Fruit fly (Drosophila melanogaster) whole organism, prepupa: ENCODE results near the gene CG45100.

ENCODE experiments used
- Blimp-1 ChIP-seq: fragments of 200-800 bp; sonication (Bioruptor generic); optimal IDR thresholded peaks from 3 replicates; lab custom pipeline; 2017; ENCODE audit warnings: missing biosample characterization, missing genetic modification characterization, mild to moderate bottlenecking, moderate library complexity, missing genetic modification reagents
- CG10631 ChIP-seq: fragments of 200-800 bp; sonication (Bioruptor generic); optimal IDR thresholded peaks from 2 replicates; lab custom pipeline; 2016; ENCODE audit warnings: missing biosample characterization, missing genetic modification characterization
- CG10669 ChIP-seq: fragments of 200-800 bp; sonication (Bioruptor generic); optimal IDR thresholded peaks from 3 replicates; lab custom pipeline; 2018; ENCODE audit warnings: missing biosample characterization, mild to moderate bottlenecking, missing genetic modification characterization, moderate library complexity
- CG11294 ChIP-seq: fragments of 200-800 bp; sonication (Bioruptor generic); IDR thresholded peaks from 2 replicates; pipeline ENCODE4 v1.3.6; 2022; ENCODE audit warnings: missing biosample characterization, missing genetic modification characterization
- CG11762 ChIP-seq: fragments of 200-800 bp; sonication (Bioruptor generic); optimal IDR thresholded peaks from 3 replicates; lab custom pipeline; 2016; ENCODE audit warnings: missing biosample characterization, missing genetic modification characterization; ENCODE audit not compliant: insufficient read depth
- CG15336 ChIP-seq: fragments of 200-800 bp; sonication (Bioruptor generic); IDR thresholded peaks from 2 replicates; pipeline ENCODE4 v1.3.6; 2022; ENCODE audit warnings: missing biosample characterization, missing genetic modification characterization
- CG1621 ChIP-seq: fragments of 200-800 bp; sonication (Bioruptor generic); optimal IDR thresholded peaks from 3 replicates; lab custom pipeline; 2018; ENCODE audit warnings: missing biosample characterization, mild to moderate bottlenecking, missing genetic modification characterization
- CG16779 ChIP-seq: fragments of 200-800 bp; sonication (Bioruptor generic); optimal IDR thresholded peaks from 3 replicates; lab custom pipeline; 2017; ENCODE audit warnings: missing biosample characterization, mild to moderate bottlenecking, missing genetic modification characterization
- CG3032 ChIP-seq: fragments of 200-800 bp; optimal IDR thresholded peaks from 2 replicates; lab custom pipeline; 2019; ENCODE audit warnings: missing biosample characterization, mild to moderate bottlenecking, missing genetic modification characterization, moderate library complexity
- CG31627 ChIP-seq: fragments of 200-800 bp; sonication (Bioruptor generic); optimal IDR thresholded peaks from 3 replicates; lab custom pipeline; 2016; ENCODE audit warnings: missing biosample characterization, missing genetic modification characterization
- CG32006 ChIP-seq: fragments of 200-800 bp; sonication (Bioruptor generic); optimal IDR thresholded peaks from 3 replicates; lab custom pipeline; 2017; ENCODE audit warnings: missing biosample characterization, mild to moderate bottlenecking, missing genetic modification characterization
- CG3919 ChIP-seq: fragments of 200-800 bp; sonication (Bioruptor generic); optimal IDR thresholded peaks from 3 replicates; lab custom pipeline; 2016; ENCODE audit warnings: missing biosample characterization, missing genetic modification characterization
- CG4318 ChIP-seq: fragments of 200-800 bp; sonication (Bioruptor generic); optimal IDR thresholded peaks from 3 replicates; lab custom pipeline; 2017; ENCODE audit warnings: missing biosample characterization, mild to moderate bottlenecking, missing genetic modification characterization
- CG6163 ChIP-seq: fragments of 200-800 bp; sonication (Bioruptor generic); IDR thresholded peaks from 3 replicates; pipeline ENCODE4 v1.3.6; 2022; ENCODE audit warnings: missing biosample characterization, missing genetic modification characterization
- CG6276 ChIP-seq: fragments of 200-800 bp; sonication (Bioruptor generic); optimal IDR thresholded peaks from 2 replicates; lab custom pipeline; 2017; ENCODE audit warnings: missing biosample characterization, mild to moderate bottlenecking, missing genetic modification characterization
- CG6792 ChIP-seq: fragments of 200-800 bp; sonication (Bioruptor generic); optimal IDR thresholded peaks from 3 replicates; lab custom pipeline; 2016; ENCODE audit warnings: missing biosample characterization, missing genetic modification characterization
- CG6808 ChIP-seq: fragments of 200-800 bp; sonication (Bioruptor generic); optimal IDR thresholded peaks from 3 replicates; lab custom pipeline; 2017; ENCODE audit warnings: missing biosample characterization, missing genetic modification characterization, mild to moderate bottlenecking, moderate library complexity, missing genetic modification reagents
- CG6854 ChIP-seq: fragments of 200-800 bp; sonication (Bioruptor generic); optimal IDR thresholded peaks from 2 replicates; lab custom pipeline; 2017; ENCODE audit warnings: missing biosample characterization, mild to moderate bottlenecking, missing genetic modification characterization
- CG8119 ChIP-seq: fragments of 200-800 bp; sonication (Bioruptor generic); IDR thresholded peaks from 3 replicates; pipeline ENCODE4 v1.3.6; 2022; ENCODE audit warnings: missing biosample characterization, missing genetic modification characterization
- CG8319 ChIP-seq: fragments of 200-800 bp; sonication (Bioruptor generic); optimal IDR thresholded peaks from 3 replicates; lab custom pipeline; 2016; ENCODE audit warnings: missing biosample characterization, missing genetic modification characterization
- CG8632 ChIP-seq: fragments of 200-800 bp; sonication (Bioruptor generic); optimal IDR thresholded peaks from 3 replicates; lab custom pipeline; 2016; ENCODE audit warnings: missing biosample characterization, missing genetic modification characterization
- Eip78C ChIP-seq: fragments of 200-800 bp; sonication (Bioruptor generic); peaks from one replicate; lab custom pipeline; 2016; ENCODE audit warnings: missing biosample characterization, missing genetic modification characterization
- Eip93F ChIP-seq: fragments of 200-800 bp; sonication (Bioruptor generic); optimal IDR thresholded peaks from 2 replicates; lab custom pipeline; 2016; ENCODE audit warnings: missing biosample characterization, mild to moderate bottlenecking, missing genetic modification characterization
- Ets21C ChIP-seq: fragments of 200-800 bp; sonication (Bioruptor generic); optimal IDR thresholded peaks from 3 replicates; lab custom pipeline; 2016; ENCODE audit warnings: missing biosample characterization, missing genetic modification characterization
- Ets96B ChIP-seq: fragments of 200-800 bp; optimal IDR thresholded peaks from 2 replicates; lab custom pipeline; 2019; ENCODE audit warnings: missing biosample characterization, mild to moderate bottlenecking, missing genetic modification characterization, moderate library complexity
- Hr38 ChIP-seq: sonication (Bioruptor generic); optimal IDR thresholded peaks from 2 replicates; lab custom pipeline; 2016; ENCODE audit warnings: missing biosample characterization, missing genetic modification characterization
- Hr39 ChIP-seq: fragments of 200-800 bp; sonication (Bioruptor generic); optimal IDR thresholded peaks from 2 replicates; lab custom pipeline; 2016; ENCODE audit warnings: missing biosample characterization, missing genetic modification characterization
- Hr4 ChIP-seq: fragments of 200-800 bp; sonication (Bioruptor generic); optimal IDR thresholded peaks from 3 replicates; lab custom pipeline; 2016; ENCODE audit warnings: missing biosample characterization, missing genetic modification characterization
- Lpt ChIP-seq: fragments of 200-800 bp; sonication (Bioruptor generic); optimal IDR thresholded peaks from 3 replicates; lab custom pipeline; 2016; ENCODE audit warnings: missing biosample characterization, missing genetic modification characterization
- Met ChIP-seq: fragments of 200-800 bp; sonication (Bioruptor generic); optimal IDR thresholded peaks from 3 replicates; lab custom pipeline; 2016; ENCODE audit warnings: missing biosample characterization, missing genetic modification characterization
- Smox ChIP-seq: fragments of 200-800 bp; sonication (Bioruptor generic); optimal IDR thresholded peaks from 3 replicates; lab custom pipeline; 2016; ENCODE audit warnings: missing biosample characterization, missing genetic modification characterization
- Sox102F ChIP-seq: fragments of 200-800 bp; sonication (Bioruptor generic); optimal IDR thresholded peaks from 2 replicates; lab custom pipeline; 2016; ENCODE audit warnings: missing biosample characterization, mild to moderate bottlenecking, missing genetic modification characterization
- Sox14 ChIP-seq: fragments of 200-800 bp; sonication (Bioruptor generic); optimal IDR thresholded peaks from 3 replicates; lab custom pipeline; 2016; ENCODE audit warnings: missing biosample characterization, missing genetic modification characterization
- Sox15 ChIP-seq: fragments of 200-800 bp; sonication (Bioruptor generic); optimal IDR thresholded peaks from 3 replicates; lab custom pipeline; 2016; ENCODE audit warnings: missing biosample characterization, missing genetic modification characterization
- achi ChIP-seq: fragments of 200-800 bp; sonication (Bioruptor generic); optimal IDR thresholded peaks from 3 replicates; lab custom pipeline; 2016; ENCODE audit warnings: missing biosample characterization, missing genetic modification characterization
- acj6 ChIP-seq: fragments of 200-800 bp; sonication (Bioruptor generic); optimal IDR thresholded peaks from 3 replicates; lab custom pipeline; 2016; ENCODE audit warnings: missing biosample characterization, missing genetic modification characterization
- cyc ChIP-seq: fragments of 200-800 bp; sonication (Bioruptor generic); optimal IDR thresholded peaks from 3 replicates; lab custom pipeline; 2016; ENCODE audit warnings: missing biosample characterization, missing genetic modification characterization
- dac ChIP-seq: fragments of 200-800 bp; sonication (Bioruptor generic); optimal IDR thresholded peaks from 2 replicates; lab custom pipeline; 2017; ENCODE audit warnings: missing biosample characterization, mild to moderate bottlenecking, missing genetic modification characterization
- dsx ChIP-seq: fragments of 200-800 bp; optimal IDR thresholded peaks from 3 replicates; lab custom pipeline; 2019; ENCODE audit warnings: missing biosample characterization, mild to moderate bottlenecking, missing genetic modification characterization, moderate library complexity; ENCODE audit not compliant: poor library complexity, severe bottlenecking
- eg ChIP-seq: fragments of 200-800 bp; sonication (Bioruptor generic); IDR thresholded peaks from 3 replicates; pipeline ENCODE4 v1.3.6; 2022; ENCODE audit warnings: missing biosample characterization, missing genetic modification characterization
- esn ChIP-seq: fragments of 200-800 bp; sonication (Bioruptor generic); optimal IDR thresholded peaks from 2 replicates; lab custom pipeline; 2016; ENCODE audit warnings: missing biosample characterization, mild to moderate bottlenecking, missing genetic modification characterization, moderate library complexity
- fkh ChIP-seq: fragments of 200-800 bp; sonication (Bioruptor generic); optimal IDR thresholded peaks from 3 replicates; lab custom pipeline; 2017; ENCODE audit warnings: missing biosample characterization, mild to moderate bottlenecking, missing genetic modification characterization, moderate library complexity
- net ChIP-seq: fragments of 200-800 bp; sonication (Bioruptor generic); optimal IDR thresholded peaks from 3 replicates; lab custom pipeline; 2016; ENCODE audit warnings: missing biosample characterization, missing genetic modification characterization
- salr ChIP-seq, 2 experiments: fragments of 200-800 bp; sonication (Bioruptor generic); optimal IDR thresholded peaks; 3 replicates each; lab custom pipeline; 2016 to 2018; ENCODE audit warnings: missing biosample characterization in 2 of 2, missing genetic modification characterization in 2 of 2, mild to moderate bottlenecking in 1 of 2
- spab ChIP-seq: fragments of 200-800 bp; sonication (Bioruptor generic); optimal IDR thresholded peaks from 2 replicates; lab custom pipeline; 2017; ENCODE audit warnings: missing biosample characterization, mild to moderate bottlenecking, missing genetic modification characterization, missing genetic modification reagents
- ss ChIP-seq, 2 experiments: fragments of 200-800 bp; sonication (Bioruptor generic); optimal IDR thresholded peaks; 2 replicates in 1 of 2; 3 replicates in 1 of 2; lab custom pipeline; 2017 to 2018; ENCODE audit warnings: mild to moderate bottlenecking in 2 of 2, missing biosample characterization in 2 of 2, missing genetic modification characterization in 2 of 2, moderate library complexity in 1 of 2
- svp ChIP-seq: fragments of 200-800 bp; sonication (Bioruptor generic); peaks from one replicate; lab custom pipeline; 2016; ENCODE audit warnings: missing biosample characterization, missing genetic modification characterization
- topi ChIP-seq: fragments of 200-800 bp; sonication (Bioruptor generic); optimal IDR thresholded peaks from 3 replicates; lab custom pipeline; 2016; ENCODE audit warnings: missing biosample characterization, missing genetic modification characterization
- vri ChIP-seq: fragments of 200-800 bp; sonication (Bioruptor generic); optimal IDR thresholded peaks from 3 replicates; lab custom pipeline; 2016; ENCODE audit warnings: missing biosample characterization, mild to moderate bottlenecking, missing genetic modification characterization

Gene CG45100

dm6 chr3R:5497600-5497999, 23.2 kb upstream of the CG45100 start:
- TF ChIP-seq CG8632 (GFP tag; lab: Kevin White, UChicago): no peak
- TF ChIP-seq Sox14 (GFP tag; lab: Kevin White, UChicago): no peak
- no peak for TF ChIP-seq CG1621 (tag; lab: Kevin White, UChicago)
- peak; percentile 99 for TF ChIP-seq svp (GFP tag; lab: Kevin White, UChicago)
- no peak for TF ChIP-seq ss (GFP tag; optimal IDR thresholded peaks at IDR 0.05; lab: Kevin White, UChicago)
- no peak for TF ChIP-seq achi (GFP tag; lab: Kevin White, UChicago)
- TF ChIP-seq fkh (GFP tag; lab: Kevin White, UChicago): peak; percentile 1
- TF ChIP-seq Sox102F (GFP tag; lab: Kevin White, UChicago): no peak
- no peak for TF ChIP-seq Met (GFP tag; lab: Kevin White, UChicago)
- TF ChIP-seq salr (GFP tag; optimal IDR thresholded peaks at IDR 0.05; lab: Kevin White, UChicago): no peak
- peak; percentile 46 for TF ChIP-seq vri (GFP tag; lab: Kevin White, UChicago)
- TF ChIP-seq eg (GFP tag; lab: Robert Waterston, UW): no peak
- TF ChIP-seq CG8119 (GFP tag; lab: Robert Waterston, UW): no peak
- TF ChIP-seq, all 60 proteins: peak for 3

- TF ChIP-seq CG6276: no peak
- TF ChIP-seq CG10631: peak; percentile 73
- peak; percentile 55 for TF ChIP-seq Hr39
- no peak for TF ChIP-seq CG11762 (GFP tag; lab: Kevin White, UChicago)
- no peak for TF ChIP-seq fkh (GFP tag; lab: Kevin White, UChicago)
- no peak for TF ChIP-seq Blimp-1 (GFP tag; lab: Kevin White, UChicago)
- no peak for TF ChIP-seq Eip93F (GFP tag; lab: Kevin White, UChicago)
- no peak for TF ChIP-seq Eip78C (GFP tag; lab: Kevin White, UChicago)
- no peak for TF ChIP-seq CG10669 (GFP tag; lab: Kevin White, UChicago)
- TF ChIP-seq CG4318: no peak
- TF ChIP-seq CG6163 (GFP tag; lab: Robert Waterston, UW): peak; percentile 52; the same call in 1 of the 3 replicates
- TF ChIP-seq CG32006 (GFP tag; lab: Kevin White, UChicago): no peak
- peak; percentile 39 for TF ChIP-seq Sox15 (GFP tag; lab: Kevin White, UChicago)
- no peak for TF ChIP-seq spab (GFP tag; lab: Kevin White, UChicago)
- no peak for TF ChIP-seq salr (GFP tag; optimal IDR thresholded peaks at IDR 0.05; lab: Kevin White, UChicago)
- TF ChIP-seq Lpt (GFP tag; lab: Kevin White, UChicago): peak; percentile 18
- TF ChIP-seq ss (GFP tag; optimal IDR thresholded peaks at IDR 0.05; lab: Kevin White, UChicago): no peak
- TF ChIP-seq CG6854 (GFP tag; lab: Kevin White, UChicago): peak; percentile 14
- TF ChIP-seq Met (GFP tag; lab: Kevin White, UChicago): no peak
- no peak for TF ChIP-seq CG3919
- TF ChIP-seq CG16779 (tag; lab: Kevin White, UChicago): no peak
- no peak for TF ChIP-seq dsx
- TF ChIP-seq Smox (GFP tag; lab: Kevin White, UChicago): peak; percentile 38
- TF ChIP-seq acj6 (GFP tag; lab: Kevin White, UChicago): peak; percentile 58
- no peak for TF ChIP-seq Ets96B (tag; lab: Kevin White, UChicago)
- peak; percentile 57 for TF ChIP-seq topi (GFP tag; lab: Kevin White, UChicago)
- peak; percentile 47 for TF ChIP-seq CG15336 (GFP tag; lab: Robert Waterston, UW)
- peak; percentile 70 for TF ChIP-seq esn (GFP tag; lab: Kevin White, UChicago)
- no peak for TF ChIP-seq CG8319
- TF ChIP-seq Hr38 (GFP tag; lab: Kevin White, UChicago): no peak
- no peak for TF ChIP-seq dac (GFP tag; lab: Kevin White, UChicago)
- peak; percentile 39 for TF ChIP-seq CG6792
- peak; percentile 69 for TF ChIP-seq CG3032 (tag; lab: Kevin White, UChicago)
- TF ChIP-seq CG31627 (GFP tag; lab: Kevin White, UChicago): peak; percentile 62
- TF ChIP-seq net (GFP tag; lab: Kevin White, UChicago): peak; percentile 46
- TF ChIP-seq cyc (GFP tag; lab: Kevin White, UChicago): peak; percentile 58
- TF ChIP-seq svp (GFP tag; lab: Kevin White, UChicago): no peak
- TF ChIP-seq Ets21C (GFP tag; lab: Kevin White, UChicago): no peak
- peak; percentile 66 for TF ChIP-seq eg (GFP tag; lab: Robert Waterston, UW)
- TF ChIP-seq CG11294: peak; percentile 12; the same call in 1 of the 2 replicates
- no peak for TF ChIP-seq Sox14 (GFP tag; lab: Kevin White, UChicago)
- TF ChIP-seq Hr4 (GFP tag; lab: Kevin White, UChicago): no peak
- peak; percentile 72 for TF ChIP-seq CG8119 (GFP tag; lab: Robert Waterston, UW)
- TF ChIP-seq CG6808 (GFP tag; lab: Kevin White, UChicago): no peak
Observed at dm6 chr3R:5485295-5485718, 10.9 kb upstream of the CG45100 start, which contains the start of gene CG31550. TSS of gene CG31550 (plus strand) at chr3R:5485543.
